Fruit fly (Drosophila melanogaster): ENCODE measurements around the gene CG10098.
A peak's percentile ranks its signal among the peaks of the same experiment; 100 is the strongest.

CG10098 gene

DNA sequence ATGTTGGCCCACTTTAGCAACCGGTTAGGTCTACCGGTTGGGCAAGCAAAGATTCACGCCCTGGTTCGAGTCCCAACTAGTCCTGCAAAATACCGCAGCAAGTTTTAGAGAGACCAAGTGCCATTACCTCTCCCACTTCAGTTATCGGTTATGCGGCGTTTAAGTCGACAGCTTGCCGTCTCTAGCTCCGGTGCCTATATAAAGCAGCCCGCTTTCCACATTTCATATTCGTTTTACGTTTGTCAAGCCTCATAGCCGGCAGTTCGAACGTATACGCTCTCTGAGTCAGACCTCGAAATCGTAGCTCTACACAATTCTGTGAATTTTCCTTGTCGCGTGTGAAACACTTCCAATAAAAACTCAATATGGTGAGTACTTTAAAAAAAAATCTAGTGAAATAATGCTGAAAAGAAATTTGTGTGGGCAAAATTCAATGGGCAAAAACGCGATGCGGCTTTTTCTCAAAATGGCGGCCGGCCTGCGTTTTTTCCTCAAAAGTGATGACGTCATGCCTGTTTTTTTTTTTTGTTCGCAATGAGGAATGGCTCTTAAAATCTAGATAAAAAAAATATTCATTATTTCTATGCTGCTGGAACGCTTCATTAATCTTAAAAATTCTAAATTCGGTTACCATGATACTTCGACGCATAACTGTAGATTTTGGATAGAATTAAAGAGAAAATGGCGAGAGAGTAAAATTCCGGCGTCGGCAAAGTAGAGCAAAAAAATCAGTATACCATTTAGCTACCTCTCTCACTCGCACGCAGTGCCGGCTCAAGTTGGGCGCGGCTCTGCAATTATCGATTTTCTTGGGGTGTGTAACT lies 37.8 kb upstream of the CG10098 start, which contains the start of gene alphaTub84B (continued):
- TF ChIP-seq CG11456 (GFP tag; IDR thresholded peaks at IDR 0.05) = peak; percentile 83
- TF ChIP-seq Nf-YC (tag; optimal IDR thresholded peaks at IDR 0.05) = peak; percentile 43
- TF ChIP-seq shn (GFP tag; optimal IDR thresholded peaks at IDR 0.05) = peak; percentile 42
- TF ChIP-seq B-H2 (GFP tag; optimal IDR thresholded peaks at IDR 0.05) = peak; percentile 45
- TF ChIP-seq tll (GFP tag; optimal IDR thresholded peaks at IDR 0.05) = no peak
- peak; percentile 72 for TF ChIP-seq ac (GFP tag; optimal IDR thresholded peaks at IDR 0.05)
- no peak for TF ChIP-seq Dll (GFP tag; IDR thresholded peaks at IDR 0.05; ENCODE audit: partially characterized antibody)
- TF ChIP-seq CG3847 (GFP tag; IDR thresholded peaks at IDR 0.05) = peak; percentile 62
- no peak for TF ChIP-seq cg (GFP tag; optimal IDR thresholded peaks at IDR 0.05)
- no peak for TF ChIP-seq inv (GFP tag; IDR thresholded peaks at IDR 0.05; ENCODE audit: partially characterized antibody)
- TF ChIP-seq Dref (GFP tag; IDR thresholded peaks at IDR 0.05) = peak; percentile 89
- peak; percentile 68 for TF ChIP-seq CG4707 (GFP tag; optimal IDR thresholded peaks at IDR 0.05)
- TF ChIP-seq pfk (GFP tag; optimal IDR thresholded peaks at IDR 0.05) = peak; percentile 57
- TF ChIP-seq rib (GFP tag; IDR thresholded peaks at IDR 0.05) = peak; percentile 74
- TF ChIP-seq caup (GFP tag; optimal IDR thresholded peaks at IDR 0.05; ENCODE audit: severe bottlenecking) = peak; percentile 84
- peak; percentile 54 for TF ChIP-seq CG14710 (tag; optimal IDR thresholded peaks at IDR 0.05)
- peak; percentile 33 for TF ChIP-seq Dip3 (GFP tag; optimal IDR thresholded peaks at IDR 0.05)
- no peak for TF ChIP-seq Poxn (GFP tag; IDR thresholded peaks at IDR 0.05)
- TF ChIP-seq Sry-β (GFP tag; optimal IDR thresholded peaks at IDR 0.05) = no peak
- TF ChIP-seq GATAe (GFP tag; conservative IDR thresholded peaks at IDR 0.05) = no peak
- TF ChIP-seq CG6791 (GFP tag; IDR thresholded peaks at IDR 0.05; ENCODE audit: partially characterized antibody) = peak; percentile 66
- TF ChIP-seq CG4404 (GFP tag; IDR thresholded peaks at IDR 0.05) = no peak
- peak; percentile 18 for TF ChIP-seq CG15011 (GFP tag; optimal IDR thresholded peaks at IDR 0.05)
- no peak for TF ChIP-seq Taf1 (GFP tag; IDR thresholded peaks at IDR 0.05)
- TF ChIP-seq CG9437 (GFP tag; optimal IDR thresholded peaks at IDR 0.05) = no peak
- TF ChIP-seq nom (GFP tag; optimal IDR thresholded peaks at IDR 0.05) = peak; percentile 89
- peak; percentile 57 to 81 for TF ChIP-seq dpn (GFP tag; optimal IDR thresholded peaks at IDR 0.05)
- TF ChIP-seq CG10274 (GFP tag; optimal IDR thresholded peaks at IDR 0.05) = peak; percentile 5
- TF ChIP-seq CG13775 (GFP tag; optimal IDR thresholded peaks at IDR 0.05) = peak; percentile 57
- peak; percentile 64 for TF ChIP-seq pho (GFP tag; optimal IDR thresholded peaks at IDR 0.05)
- TF ChIP-seq CG1602 (GFP tag; optimal IDR thresholded peaks at IDR 0.05) = no peak
- TF ChIP-seq slp2 (GFP tag; optimal IDR thresholded peaks at IDR 0.05) = peak; percentile 30
- peak; percentile 69 for TF ChIP-seq bbx (GFP tag; IDR thresholded peaks at IDR 0.05; ENCODE audit: partially characterized antibody)
- TF ChIP-seq gem (tag; optimal IDR thresholded peaks at IDR 0.05) = peak; percentile 39
- peak; percentile 87 for TF ChIP-seq her (GFP tag; optimal IDR thresholded peaks at IDR 0.05)
- TF ChIP-seq Fer1 (GFP tag; optimal IDR thresholded peaks at IDR 0.05) = peak; percentile 82
- peak; percentile 84 for TF ChIP-seq CG13894 (tag; optimal IDR thresholded peaks at IDR 0.05)
- TF ChIP-seq CG2202 (tag; optimal IDR thresholded peaks at IDR 0.05) = peak; percentile 21
- peak; percentile 58 for TF ChIP-seq CG9932 (GFP tag; IDR thresholded peaks at IDR 0.05)
- TF ChIP-seq CG18262 (tag; optimal IDR thresholded peaks at IDR 0.05) = peak; percentile 33
- TF ChIP-seq CG11093 (GFP tag; IDR thresholded peaks at IDR 0.05) = no peak; the same call in 2 of the 3 replicates
- TF ChIP-seq otp (GFP tag; IDR thresholded peaks at IDR 0.05) = peak; percentile 75; the same call in 2 of the 3 replicates
- TF ChIP-seq Doc2 (GFP tag; IDR thresholded peaks at IDR 0.05) = no peak
- peak; percentile 48 for TF ChIP-seq CG17568 (GFP tag; optimal IDR thresholded peaks at IDR 0.05)
- TF ChIP-seq Oaz (GFP tag; IDR thresholded peaks at IDR 0.05) = no peak
- no peak for TF ChIP-seq sisA (GFP tag; IDR thresholded peaks at IDR 0.05)
- no peak for TF ChIP-seq jigr1 (GFP tag; IDR thresholded peaks at IDR 0.05)
- peak; percentile 31 for TF ChIP-seq gsb-n (tag; optimal IDR thresholded peaks at IDR 0.05)
